Worm (Caenorhabditis elegans) whole organism, L4/young adult: ENCODE results near the gene nhr-15.

Experiments used
- W03F9.2 ChIP-seq: fragments of 150-350 bp; optimal IDR thresholded peaks from 2 replicates; lab custom pipeline; 2014; ENCODE audit warnings: missing biosample characterization, missing genetic modification characterization
- dao-5 ChIP-seq: sonication (generic microtip); optimal IDR thresholded peaks from 2 replicates; lab custom pipeline; 2016; ENCODE audit warnings: missing genotype, missing genetic modification characterization, moderate library complexity, missing compliant biosample characterization
- him-1 ChIP-seq: sonication (generic microtip); optimal IDR thresholded peaks from 2 replicates; lab custom pipeline; 2016; ENCODE audit warnings: missing genotype, missing genetic modification reagents, missing genetic modification characterization, missing compliant biosample characterization

- TF ChIP-seq W03F9.2 (tag; lab: Kevin White, UChicago) = no peak
- TF ChIP-seq dao-5 = no peak
- no peak for TF ChIP-seq him-1 (tag; lab: Kevin White, UChicago)
Observed at ce11 chrV:268007-268406, 44.5 kb upstream of the nhr-15 start, which contains the start of gene lgc-26.
